Worm (Caenorhabditis elegans) whole organism, midembryonic: ENCODE data around the gene spp-5.

Experiments used
- flt-1 ChIP-seq: fragments of 200-800 bp; sonication (Bioruptor generic); IDR thresholded peaks from 2 replicates; pipeline ENCODE4 v1.3.6; 2022; ENCODE audit warnings: missing genetic modification characterization, missing compliant biosample characterization
- med-1 ChIP-seq: sonication (generic microtip); optimal IDR thresholded peaks from 2 replicates; lab custom pipeline; 2017; ENCODE audit warnings: missing genetic modification characterization, mild to moderate bottlenecking, missing compliant biosample characterization, antibody characterized with exemption, missing genetic modification reagents; ENCODE audit not compliant: insufficient read depth

DNA sequence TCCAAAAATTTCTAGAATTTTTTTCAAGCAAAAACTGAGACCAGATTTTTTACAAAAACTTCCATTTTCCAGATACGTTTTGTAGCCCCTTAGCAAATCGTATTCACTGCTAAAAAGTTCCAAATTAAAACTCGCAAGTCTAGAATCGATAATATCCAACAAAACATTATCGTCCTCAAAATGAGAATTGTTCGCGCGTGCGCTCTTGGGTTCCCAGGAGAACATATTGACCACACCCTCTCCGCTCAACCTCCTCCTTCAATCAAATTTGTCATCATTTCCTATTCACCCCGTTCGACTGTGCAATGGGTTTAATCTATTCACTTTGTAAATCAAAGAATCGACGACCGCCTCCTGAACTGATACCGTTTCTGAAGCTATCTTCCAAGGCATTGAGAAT lies 8.3 kb downstream of the spp-5 start:
- TF ChIP-seq med-1 (GFP tag; lab: Kevin White, UChicago) (no peak), flt-1 (GFP tag; lab: Robert Waterston, UW) (no peak)
